Worm (Caenorhabditis elegans): ENCODE results near the gene vab-23.

DNA sequence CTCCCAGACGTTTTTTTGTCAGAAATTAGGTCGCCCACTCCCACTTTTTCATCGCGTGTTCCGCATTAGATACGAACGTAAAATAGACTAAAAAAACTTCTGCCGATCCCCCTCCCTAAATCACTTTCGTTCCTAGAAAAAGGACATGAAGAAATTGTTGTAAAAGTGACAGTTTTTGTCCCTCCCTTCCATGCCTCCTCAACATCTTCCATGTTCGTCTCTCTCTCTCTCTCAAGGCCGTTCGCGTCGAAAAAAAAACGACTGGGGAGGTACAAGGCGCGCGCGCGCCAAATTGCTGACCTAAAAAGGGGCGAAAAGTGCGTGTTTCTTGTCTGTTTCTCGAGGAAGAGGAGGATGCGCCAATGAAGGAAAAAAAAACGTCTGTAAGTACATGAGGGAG is 27.7 kb upstream of the vab-23 start:
- TF ChIP-seq ref-1 (GFP tag; conservative IDR thresholded peaks at IDR 0.05) (no peak), ztf-23 (GFP tag; IDR thresholded peaks at IDR 0.05) (no peak), cog-1 (tag; optimal IDR thresholded peaks at IDR 0.05) (no peak), flt-1 (GFP tag; IDR thresholded peaks at IDR 0.05) (no peak)
